Worm (Caenorhabditis elegans): ENCODE results near the gene pola-1.
A peak's percentile ranks its signal among the peaks of the same experiment; 100 is the strongest.

- TF ChIP-seq pqm-1 (tag; optimal IDR thresholded peaks at IDR 0.05) (peak; percentile 79), lin-15B (tag; optimal IDR thresholded peaks at IDR 0.05) (no peak), lin-39 (tag; optimal IDR thresholded peaks at IDR 0.05) (no peak), lir-3 (tag; optimal IDR thresholded peaks at IDR 0.05) (no peak), ceh-28 (tag; optimal IDR thresholded peaks at IDR 0.05) (no peak), mdl-1 (tag; optimal IDR thresholded peaks at IDR 0.05) (no peak), nhr-77 (tag; optimal IDR thresholded peaks at IDR 0.05) (no peak)
Measured at ce11 chrIII:11195553-11195952, 53.3 kb downstream of the pola-1 start.

Data from whole organism, L4 larva.